Worm (Caenorhabditis elegans): ENCODE results near the gene C25F9.9.

DNA sequence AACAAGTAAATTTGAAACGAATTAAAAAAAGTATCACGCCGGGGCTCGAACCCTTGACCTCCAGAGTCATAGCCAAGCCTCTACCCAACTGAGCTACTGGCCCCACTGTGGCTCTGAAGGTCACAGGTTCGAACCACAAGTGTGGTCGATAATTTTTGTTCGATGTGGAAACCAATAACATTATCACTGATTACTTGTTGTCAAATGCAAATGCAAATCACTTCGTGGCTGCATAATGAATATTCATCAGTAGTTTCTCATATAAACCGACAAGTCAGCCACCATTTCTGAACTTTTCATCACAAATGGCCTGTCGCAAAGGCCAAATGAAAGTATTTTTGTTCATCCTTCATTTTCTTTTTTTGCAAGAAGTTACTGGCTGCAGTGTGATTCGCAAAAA lies 21.7 kb upstream of the C25F9.9 start, which contains the start of gene C25F9.8:
- TF ChIP-seq ces-1 (GFP tag; optimal IDR thresholded peaks at IDR 0.05) (no peak), dpl-1 (GFP tag; optimal IDR thresholded peaks at IDR 0.05) (no peak), skn-1 (tag; optimal IDR thresholded peaks at IDR 0.05) (no peak), unc-98 (GFP tag; IDR thresholded peaks at IDR 0.05) (no peak), ama-1 (optimal IDR thresholded peaks at IDR 0.05) (no peak), mep-1 (tag; optimal IDR thresholded peaks at IDR 0.05) (no peak), nhr-76 (tag; optimal IDR thresholded peaks at IDR 0.05) (no peak), unc-62 (GFP tag; optimal IDR thresholded peaks at IDR 0.05) (no peak), lin-13 (GFP tag; optimal IDR thresholded peaks at IDR 0.05) (no peak), elt-3 (tag; optimal IDR thresholded peaks at IDR 0.05) (no peak)
